Fruit fly (Drosophila melanogaster) whole organism, prepupa: ENCODE data around the gene CG15142.

Source experiments
- Blimp-1 ChIP-seq: fragments of 200-800 bp; sonication (Bioruptor generic); optimal IDR thresholded peaks from 3 replicates; lab custom pipeline; 2017; ENCODE audit warnings: missing biosample characterization, missing genetic modification characterization, mild to moderate bottlenecking, moderate library complexity, missing genetic modification reagents
- CG10631 ChIP-seq: fragments of 200-800 bp; sonication (Bioruptor generic); optimal IDR thresholded peaks from 2 replicates; lab custom pipeline; 2016; ENCODE audit warnings: missing biosample characterization, missing genetic modification characterization
- CG10669 ChIP-seq: fragments of 200-800 bp; sonication (Bioruptor generic); optimal IDR thresholded peaks from 3 replicates; lab custom pipeline; 2018; ENCODE audit warnings: missing biosample characterization, mild to moderate bottlenecking, missing genetic modification characterization, moderate library complexity
- CG11294 ChIP-seq: fragments of 200-800 bp; sonication (Bioruptor generic); IDR thresholded peaks from 2 replicates; pipeline ENCODE4 v1.3.6; 2022; ENCODE audit warnings: missing biosample characterization, missing genetic modification characterization
- CG11762 ChIP-seq: fragments of 200-800 bp; sonication (Bioruptor generic); optimal IDR thresholded peaks from 3 replicates; lab custom pipeline; 2016; ENCODE audit warnings: missing biosample characterization, missing genetic modification characterization; ENCODE audit not compliant: insufficient read depth
- CG11902 ChIP-seq: fragments of 200-800 bp; sonication (Bioruptor generic); optimal IDR thresholded peaks from 3 replicates; lab custom pipeline; 2016; ENCODE audit warnings: missing biosample characterization, missing genetic modification characterization
- CG15336 ChIP-seq: fragments of 200-800 bp; sonication (Bioruptor generic); IDR thresholded peaks from 2 replicates; pipeline ENCODE4 v1.3.6; 2022; ENCODE audit warnings: missing biosample characterization, missing genetic modification characterization
- CG1621 ChIP-seq: fragments of 200-800 bp; sonication (Bioruptor generic); optimal IDR thresholded peaks from 3 replicates; lab custom pipeline; 2018; ENCODE audit warnings: missing biosample characterization, mild to moderate bottlenecking, missing genetic modification characterization
- CG31627 ChIP-seq: fragments of 200-800 bp; sonication (Bioruptor generic); optimal IDR thresholded peaks from 3 replicates; lab custom pipeline; 2016; ENCODE audit warnings: missing biosample characterization, missing genetic modification characterization
- CG32006 ChIP-seq: fragments of 200-800 bp; sonication (Bioruptor generic); optimal IDR thresholded peaks from 3 replicates; lab custom pipeline; 2017; ENCODE audit warnings: missing biosample characterization, mild to moderate bottlenecking, missing genetic modification characterization
- CG34406 ChIP-seq: fragments of 200-800 bp; sonication (Bioruptor generic); optimal IDR thresholded peaks from 3 replicates; lab custom pipeline; 2016; ENCODE audit warnings: missing biosample characterization, missing genetic modification characterization
- CG3919 ChIP-seq: fragments of 200-800 bp; sonication (Bioruptor generic); optimal IDR thresholded peaks from 3 replicates; lab custom pipeline; 2016; ENCODE audit warnings: missing biosample characterization, missing genetic modification characterization
- CG4318 ChIP-seq: fragments of 200-800 bp; sonication (Bioruptor generic); optimal IDR thresholded peaks from 3 replicates; lab custom pipeline; 2017; ENCODE audit warnings: missing biosample characterization, mild to moderate bottlenecking, missing genetic modification characterization
- CG6163 ChIP-seq: fragments of 200-800 bp; sonication (Bioruptor generic); IDR thresholded peaks from 3 replicates; pipeline ENCODE4 v1.3.6; 2022; ENCODE audit warnings: missing biosample characterization, missing genetic modification characterization
- CG6276 ChIP-seq: fragments of 200-800 bp; sonication (Bioruptor generic); optimal IDR thresholded peaks from 2 replicates; lab custom pipeline; 2017; ENCODE audit warnings: missing biosample characterization, mild to moderate bottlenecking, missing genetic modification characterization
- CG6854 ChIP-seq: fragments of 200-800 bp; sonication (Bioruptor generic); optimal IDR thresholded peaks from 2 replicates; lab custom pipeline; 2017; ENCODE audit warnings: missing biosample characterization, mild to moderate bottlenecking, missing genetic modification characterization
- CG7368 ChIP-seq: fragments of 200-800 bp; sonication (Bioruptor generic); optimal IDR thresholded peaks from 3 replicates; lab custom pipeline; 2016; ENCODE audit warnings: missing biosample characterization, missing genetic modification characterization
- CG8119 ChIP-seq: fragments of 200-800 bp; sonication (Bioruptor generic); IDR thresholded peaks from 3 replicates; pipeline ENCODE4 v1.3.6; 2022; ENCODE audit warnings: missing biosample characterization, missing genetic modification characterization
- CG8319 ChIP-seq: fragments of 200-800 bp; sonication (Bioruptor generic); optimal IDR thresholded peaks from 3 replicates; lab custom pipeline; 2016; ENCODE audit warnings: missing biosample characterization, missing genetic modification characterization
- CG8632 ChIP-seq: fragments of 200-800 bp; sonication (Bioruptor generic); optimal IDR thresholded peaks from 3 replicates; lab custom pipeline; 2016; ENCODE audit warnings: missing biosample characterization, missing genetic modification characterization
- Eip78C ChIP-seq: fragments of 200-800 bp; sonication (Bioruptor generic); peaks from one replicate; lab custom pipeline; 2016; ENCODE audit warnings: missing biosample characterization, missing genetic modification characterization
- Ets21C ChIP-seq: fragments of 200-800 bp; sonication (Bioruptor generic); optimal IDR thresholded peaks from 3 replicates; lab custom pipeline; 2016; ENCODE audit warnings: missing biosample characterization, missing genetic modification characterization
- Gug ChIP-seq: fragments of 200-800 bp; sonication (Bioruptor generic); IDR thresholded peaks from 2 replicates; pipeline ENCODE4 v1.3.6; 2022; ENCODE audit warnings: missing biosample characterization, missing genetic modification characterization
- Hr38 ChIP-seq: sonication (Bioruptor generic); optimal IDR thresholded peaks from 2 replicates; lab custom pipeline; 2016; ENCODE audit warnings: missing biosample characterization, missing genetic modification characterization
- Hr4 ChIP-seq: fragments of 200-800 bp; sonication (Bioruptor generic); optimal IDR thresholded peaks from 3 replicates; lab custom pipeline; 2016; ENCODE audit warnings: missing biosample characterization, missing genetic modification characterization
- Met ChIP-seq: fragments of 200-800 bp; sonication (Bioruptor generic); optimal IDR thresholded peaks from 3 replicates; lab custom pipeline; 2016; ENCODE audit warnings: missing biosample characterization, missing genetic modification characterization
- OdsH ChIP-seq: fragments of 200-800 bp; sonication (Bioruptor generic); optimal IDR thresholded peaks from 3 replicates; lab custom pipeline; 2016; ENCODE audit warnings: missing biosample characterization, missing genetic modification characterization
- Smox ChIP-seq: fragments of 200-800 bp; sonication (Bioruptor generic); optimal IDR thresholded peaks from 3 replicates; lab custom pipeline; 2016; ENCODE audit warnings: missing biosample characterization, missing genetic modification characterization
- Sox14 ChIP-seq: fragments of 200-800 bp; sonication (Bioruptor generic); optimal IDR thresholded peaks from 3 replicates; lab custom pipeline; 2016; ENCODE audit warnings: missing biosample characterization, missing genetic modification characterization
- achi ChIP-seq: fragments of 200-800 bp; sonication (Bioruptor generic); optimal IDR thresholded peaks from 3 replicates; lab custom pipeline; 2016; ENCODE audit warnings: missing biosample characterization, missing genetic modification characterization
- acj6 ChIP-seq: fragments of 200-800 bp; sonication (Bioruptor generic); optimal IDR thresholded peaks from 3 replicates; lab custom pipeline; 2016; ENCODE audit warnings: missing biosample characterization, missing genetic modification characterization
- cyc ChIP-seq: fragments of 200-800 bp; sonication (Bioruptor generic); optimal IDR thresholded peaks from 3 replicates; lab custom pipeline; 2016; ENCODE audit warnings: missing biosample characterization, missing genetic modification characterization
- dac ChIP-seq: fragments of 200-800 bp; sonication (Bioruptor generic); optimal IDR thresholded peaks from 2 replicates; lab custom pipeline; 2017; ENCODE audit warnings: missing biosample characterization, mild to moderate bottlenecking, missing genetic modification characterization
- dsx ChIP-seq: fragments of 200-800 bp; optimal IDR thresholded peaks from 3 replicates; lab custom pipeline; 2019; ENCODE audit warnings: missing biosample characterization, mild to moderate bottlenecking, missing genetic modification characterization, moderate library complexity; ENCODE audit not compliant: poor library complexity, severe bottlenecking
- esn ChIP-seq: fragments of 200-800 bp; sonication (Bioruptor generic); optimal IDR thresholded peaks from 2 replicates; lab custom pipeline; 2016; ENCODE audit warnings: missing biosample characterization, mild to moderate bottlenecking, missing genetic modification characterization, moderate library complexity
- fd59A ChIP-seq: fragments of 200-800 bp; sonication (Bioruptor generic); optimal IDR thresholded peaks from 2 replicates; lab custom pipeline; 2017; ENCODE audit warnings: missing biosample characterization, mild to moderate bottlenecking, missing genetic modification characterization, missing genetic modification reagents
- fd85E ChIP-seq: fragments of 200-800 bp; sonication (Bioruptor generic); optimal IDR thresholded peaks from 3 replicates; lab custom pipeline; 2016; ENCODE audit warnings: missing biosample characterization, missing genetic modification characterization
- fkh ChIP-seq: fragments of 200-800 bp; sonication (Bioruptor generic); optimal IDR thresholded peaks from 3 replicates; lab custom pipeline; 2017; ENCODE audit warnings: missing biosample characterization, mild to moderate bottlenecking, missing genetic modification characterization, moderate library complexity
- lz ChIP-seq: fragments of 200-800 bp; sonication (Bioruptor generic); optimal IDR thresholded peaks from 3 replicates; lab custom pipeline; 2016; ENCODE audit warnings: missing biosample characterization, missing genetic modification characterization
- salr ChIP-seq, 2 experiments: fragments of 200-800 bp; sonication (Bioruptor generic); optimal IDR thresholded peaks; 3 replicates each; lab custom pipeline; 2016 to 2018; ENCODE audit warnings: missing biosample characterization in 2 of 2, missing genetic modification characterization in 2 of 2, mild to moderate bottlenecking in 1 of 2
- spab ChIP-seq: fragments of 200-800 bp; sonication (Bioruptor generic); optimal IDR thresholded peaks from 2 replicates; lab custom pipeline; 2017; ENCODE audit warnings: missing biosample characterization, mild to moderate bottlenecking, missing genetic modification characterization, missing genetic modification reagents
- ss ChIP-seq, 2 experiments: fragments of 200-800 bp; sonication (Bioruptor generic); optimal IDR thresholded peaks; 2 replicates in 1 of 2; 3 replicates in 1 of 2; lab custom pipeline; 2017 to 2018; ENCODE audit warnings: mild to moderate bottlenecking in 2 of 2, missing biosample characterization in 2 of 2, missing genetic modification characterization in 2 of 2, moderate library complexity in 1 of 2
- svp ChIP-seq: fragments of 200-800 bp; sonication (Bioruptor generic); peaks from one replicate; lab custom pipeline; 2016; ENCODE audit warnings: missing biosample characterization, missing genetic modification characterization
- vri ChIP-seq: fragments of 200-800 bp; sonication (Bioruptor generic); optimal IDR thresholded peaks from 3 replicates; lab custom pipeline; 2016; ENCODE audit warnings: missing biosample characterization, mild to moderate bottlenecking, missing genetic modification characterization

CG15142 gene

dm6 chr2L:17514090-17514715 lies 15.6 kb upstream of the CG15142 start (continued):
- TF ChIP-seq CG8632, result peak; percentile 46
- TF ChIP-seq ss (GFP tag; optimal IDR thresholded peaks at IDR 0.05; lab: Kevin White, UChicago), result peak in 1 of 2 experiments; percentile 55
- peak; percentile 9 for TF ChIP-seq CG32006 (GFP tag; lab: Kevin White, UChicago)
- TF ChIP-seq fd85E (GFP tag; lab: Kevin White, UChicago), result no peak
- peak; percentile 38 for TF ChIP-seq CG34406
- no peak for TF ChIP-seq CG6854 (GFP tag; lab: Kevin White, UChicago)
- TF ChIP-seq Gug (GFP tag; lab: Robert Waterston, UW), result no peak
- no peak for TF ChIP-seq CG8119 (GFP tag; lab: Robert Waterston, UW)
- no peak for TF ChIP-seq Sox14
- no peak for TF ChIP-seq Hr4 (GFP tag; lab: Kevin White, UChicago)
- TF ChIP-seq CG1621 (tag; lab: Kevin White, UChicago), result no peak
- no peak for TF ChIP-seq dac
- peak; percentile 14 for TF ChIP-seq Blimp-1 (GFP tag; lab: Kevin White, UChicago)
- no peak for TF ChIP-seq CG6276 (GFP tag; lab: Kevin White, UChicago)
- TF ChIP-seq CG11902 (GFP tag; lab: Kevin White, UChicago), result peak; percentile 1
- TF ChIP-seq CG4318 (GFP tag; lab: Kevin White, UChicago), result no peak
- TF ChIP-seq Hr38 (GFP tag; lab: Kevin White, UChicago), result no peak
- TF ChIP-seq dsx (GFP tag; lab: Kevin White, UChicago), result no peak
- TF ChIP-seq CG11762 (GFP tag; lab: Kevin White, UChicago), result peak; percentile 21
- peak; percentile 63 for TF ChIP-seq Smox (GFP tag; lab: Kevin White, UChicago)
- TF ChIP-seq CG3919, result peak; percentile 39
- TF ChIP-seq achi (GFP tag; lab: Kevin White, UChicago), result peak; percentile 44
- peak; percentile 53 for TF ChIP-seq CG10669 (GFP tag; lab: Kevin White, UChicago)
- no peak for TF ChIP-seq cyc (GFP tag; lab: Kevin White, UChicago)
- TF ChIP-seq vri (GFP tag; lab: Kevin White, UChicago), result peak; percentile 40
- no peak for TF ChIP-seq Eip78C
- 0 out of 3 replicates have a peak, but pooled peaks have one; percentile 26 for TF ChIP-seq CG6163 (GFP tag; lab: Robert Waterston, UW)
- peak; percentile 19 for TF ChIP-seq CG8319
- TF ChIP-seq CG11294 (GFP tag; lab: Robert Waterston, UW), result no peak
- TF ChIP-seq lz (GFP tag; lab: Kevin White, UChicago), result peak; percentile 58
- peak; percentile 46 for TF ChIP-seq acj6 (GFP tag; lab: Kevin White, UChicago)
- peak; percentile 22 for TF ChIP-seq spab (GFP tag; lab: Kevin White, UChicago)
- TF ChIP-seq svp (GFP tag; lab: Kevin White, UChicago), result peak; percentile 87
- no peak for TF ChIP-seq CG15336 (GFP tag; lab: Robert Waterston, UW)
- peak; percentile 22 for TF ChIP-seq fd59A (GFP tag; lab: Kevin White, UChicago)

dm6 chr2L:17500946-17501451 lies 2.4 kb upstream of the CG15142 start, which contains the start of the genes mEFTs and Dhc36C:
Gene mEFTs (minus strand): TSS chr2L:17501106.
Gene Dhc36C (plus strand): TSS chr2L:17501401.
- TF ChIP-seq CG7368 (GFP tag; lab: Kevin White, UChicago) (no peak), Hr38 (GFP tag; lab: Kevin White, UChicago) (no peak), CG11762 (GFP tag; lab: Kevin White, UChicago) (no peak), achi (GFP tag; lab: Kevin White, UChicago) (peak; percentile 96), cyc (GFP tag; lab: Kevin White, UChicago) (no peak)

- TF ChIP-seq vri (GFP tag; lab: Kevin White, UChicago) (no peak), acj6 (GFP tag; lab: Kevin White, UChicago) (no peak), OdsH (GFP tag; lab: Kevin White, UChicago) (no peak), esn (GFP tag; lab: Kevin White, UChicago) (no peak), Met (peak; percentile 25), fkh (GFP tag; lab: Kevin White, UChicago) (no peak), svp (GFP tag; lab: Kevin White, UChicago) (no peak), Blimp-1 (GFP tag; lab: Kevin White, UChicago) (no peak), CG10631 (no peak), dac (no peak), salr (GFP tag; optimal IDR thresholded peaks at IDR 0.05; lab: Kevin White, UChicago) (no peak), CG7368 (GFP tag; lab: Kevin White, UChicago) (no peak), CG32006 (GFP tag; lab: Kevin White, UChicago) (peak; percentile 41), Eip78C (peak; percentile 20), CG6276 (GFP tag; lab: Kevin White, UChicago) (no peak), CG8119 (GFP tag; lab: Robert Waterston, UW) (no peak), spab (GFP tag; lab: Kevin White, UChicago) (no peak), CG11762 (GFP tag; lab: Kevin White, UChicago) (no peak), CG31627 (GFP tag; lab: Kevin White, UChicago) (peak; percentile 9), Sox14 (peak; percentile 7), CG8632 (no peak), fd85E (GFP tag; lab: Kevin White, UChicago) (no peak), Ets21C (GFP tag; lab: Kevin White, UChicago) (no peak)
Measured at dm6 chr2L:17497108-17497507, 1.5 kb downstream of the CG15142 start, which contains the start of gene qua. Gene qua (minus strand): TSS chr2L:17497208.
